Fruit fly (Drosophila melanogaster): ENCODE results near the gene CG10866.
A peak's percentile ranks its signal among the peaks of the same experiment; 100 is the strongest.

The CG10866 gene

DNA sequence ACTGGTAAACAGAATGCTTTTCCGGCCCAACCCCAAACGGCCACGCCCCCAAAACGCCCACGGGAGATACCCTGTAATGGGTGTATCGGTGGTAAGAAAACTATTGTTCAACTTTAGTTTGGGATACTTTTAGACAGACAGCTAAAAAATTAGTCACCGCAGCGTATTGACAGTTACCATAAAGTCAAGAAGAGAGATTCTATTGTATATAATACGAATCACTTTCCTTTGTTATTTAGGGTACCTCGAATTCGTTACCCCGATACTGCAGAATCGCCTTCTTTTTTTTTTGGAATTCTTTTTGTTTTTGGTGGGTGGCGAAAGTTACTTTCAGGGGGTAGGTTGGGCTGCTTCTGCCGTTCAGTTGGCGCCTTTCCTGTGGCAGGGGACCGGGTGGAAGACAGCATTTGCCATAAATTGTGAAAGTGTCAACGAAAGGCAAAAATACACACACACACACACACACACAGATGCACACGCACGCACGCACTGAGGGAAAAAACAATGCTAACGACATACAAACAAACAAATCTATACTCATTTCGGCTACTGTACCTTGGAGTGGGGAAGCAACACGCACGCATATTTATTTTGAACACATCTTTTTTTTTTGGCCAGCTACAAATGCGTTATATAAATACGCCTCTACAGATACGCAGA is 32.7 kb upstream of the CG10866 start:
- TF ChIP-seq CG17806 (tag; optimal IDR thresholded peaks at IDR 0.05): no peak
- TF ChIP-seq CG14655 (GFP tag; optimal IDR thresholded peaks at IDR 0.05): no peak
- TF ChIP-seq CG12605 (GFP tag; IDR thresholded peaks at IDR 0.05): no peak
- TF ChIP-seq CG13204 (GFP tag; optimal IDR thresholded peaks at IDR 0.05): no peak
- TF ChIP-seq CG8301 (tag; optimal IDR thresholded peaks at IDR 0.05): no peak
- no peak for TF ChIP-seq CG15710 (tag; optimal IDR thresholded peaks at IDR 0.05)
- TF ChIP-seq gl (tag; optimal IDR thresholded peaks at IDR 0.05): no peak
- TF ChIP-seq CG8159 (tag; optimal IDR thresholded peaks at IDR 0.05): no peak
- no peak for TF ChIP-seq D1 (tag; optimal IDR thresholded peaks at IDR 0.05)
- no peak for TF ChIP-seq CG4496 (GFP tag; IDR thresholded peaks at IDR 0.05)
- TF ChIP-seq Pif1B (GFP tag; optimal IDR thresholded peaks at IDR 0.05): no peak
- TF ChIP-seq CG32121 (GFP tag; IDR thresholded peaks at IDR 0.05): no peak
- TF ChIP-seq Ets98B (GFP tag; IDR thresholded peaks at IDR 0.05): no peak
- no peak for TF ChIP-seq EcR (GFP tag; optimal IDR thresholded peaks at IDR 0.05)

DNA sequence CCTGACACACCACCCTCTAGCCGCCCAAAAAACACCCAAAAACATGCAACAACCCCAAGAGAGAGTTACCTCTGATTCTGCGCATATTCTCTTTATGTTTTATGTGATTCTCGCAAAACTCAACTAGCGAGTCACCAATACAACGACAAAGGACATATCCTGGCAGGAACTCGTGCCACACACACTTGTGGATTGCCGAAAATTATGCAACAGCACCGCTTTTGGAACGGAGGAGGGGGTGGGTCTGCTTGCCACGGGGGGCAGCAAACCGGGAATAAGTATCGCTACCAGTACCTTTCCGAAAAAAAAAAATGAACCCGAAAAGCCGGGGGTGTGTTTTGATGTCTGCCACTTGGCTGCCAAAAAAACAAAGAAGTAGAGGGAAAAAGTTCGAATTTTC is 27.3 kb upstream of the CG10866 start:
- TF ChIP-seq CG15710 (tag; optimal IDR thresholded peaks at IDR 0.05): no peak
- TF ChIP-seq EcR (GFP tag; optimal IDR thresholded peaks at IDR 0.05): no peak
- TF ChIP-seq Ets98B (GFP tag; IDR thresholded peaks at IDR 0.05): no peak
- TF ChIP-seq CG8301 (tag; optimal IDR thresholded peaks at IDR 0.05): no peak
- peak; percentile 92 for TF ChIP-seq CG12605 (GFP tag; IDR thresholded peaks at IDR 0.05)
- TF ChIP-seq CG34367 (tag; optimal IDR thresholded peaks at IDR 0.05): no peak

DNA sequence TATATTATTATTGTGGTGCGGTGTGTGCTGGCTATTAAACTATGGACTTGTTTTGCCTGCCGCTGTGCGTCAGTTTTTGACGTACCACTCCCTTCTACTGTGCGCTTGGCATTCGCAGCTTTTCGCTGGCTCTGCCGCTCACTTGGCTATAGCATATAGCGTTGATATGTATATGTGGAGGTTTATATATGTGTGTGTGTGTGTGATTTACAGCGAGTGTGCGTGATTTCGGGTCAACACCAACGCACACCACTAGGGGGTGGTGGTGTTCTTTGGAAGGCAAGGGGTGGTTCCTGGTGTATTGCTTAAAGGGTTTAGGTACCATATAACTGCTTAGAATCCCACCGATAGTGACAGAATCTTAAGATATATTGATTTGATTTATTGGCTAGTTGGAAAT is 26.9 kb upstream of the CG10866 start, which contains the start of gene CG12605:
TSS of gene CG12605 (minus strand) at position 101 of the 400 bp plus-strand sequence.
- no peak for TF ChIP-seq CG17806 (tag; optimal IDR thresholded peaks at IDR 0.05)
- TF ChIP-seq CG8159 (tag; optimal IDR thresholded peaks at IDR 0.05): no peak
- no peak for TF ChIP-seq CG14655 (GFP tag; optimal IDR thresholded peaks at IDR 0.05)
- no peak for TF ChIP-seq rn (GFP tag; IDR thresholded peaks at IDR 0.05)
- no peak for TF ChIP-seq D1 (tag; optimal IDR thresholded peaks at IDR 0.05)
- TF ChIP-seq CG4496 (GFP tag; IDR thresholded peaks at IDR 0.05): no peak
- no peak for TF ChIP-seq Ets98B (GFP tag; IDR thresholded peaks at IDR 0.05)
- TF ChIP-seq CG10348 (GFP tag; IDR thresholded peaks at IDR 0.05): no peak
- TF ChIP-seq CG34367 (tag; optimal IDR thresholded peaks at IDR 0.05): no peak
- no peak for TF ChIP-seq CG32121 (GFP tag; IDR thresholded peaks at IDR 0.05)

DNA sequence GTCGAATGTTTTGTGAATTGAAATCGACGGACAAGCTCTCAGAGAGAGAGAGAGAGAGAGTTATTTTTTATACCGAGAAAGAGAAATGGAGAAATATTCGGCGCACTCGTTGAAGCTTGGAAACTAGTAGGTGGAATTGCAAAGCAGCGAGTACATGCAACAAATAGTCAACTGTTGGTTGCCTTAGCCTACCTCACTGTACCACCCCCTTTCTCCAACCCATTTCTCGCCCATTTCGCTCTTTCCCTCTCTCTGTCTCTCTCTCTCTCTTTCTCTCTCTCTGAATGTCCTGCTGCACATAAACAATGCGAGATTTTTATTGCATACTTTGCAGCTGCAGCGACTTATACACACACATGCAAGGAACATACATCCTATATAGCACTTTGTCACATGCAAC is 26.2 kb upstream of the CG10866 start:
- no peak for TF ChIP-seq D1 (tag; optimal IDR thresholded peaks at IDR 0.05)
- no peak for TF ChIP-seq fd96Ca (GFP tag; IDR thresholded peaks at IDR 0.05)
- no peak for TF ChIP-seq gl (tag; optimal IDR thresholded peaks at IDR 0.05)
- no peak for TF ChIP-seq CG8159 (tag; optimal IDR thresholded peaks at IDR 0.05)
- peak; percentile 73; the same call in 1 of the 2 replicates for TF ChIP-seq CG12605 (GFP tag; IDR thresholded peaks at IDR 0.05)

DNA sequence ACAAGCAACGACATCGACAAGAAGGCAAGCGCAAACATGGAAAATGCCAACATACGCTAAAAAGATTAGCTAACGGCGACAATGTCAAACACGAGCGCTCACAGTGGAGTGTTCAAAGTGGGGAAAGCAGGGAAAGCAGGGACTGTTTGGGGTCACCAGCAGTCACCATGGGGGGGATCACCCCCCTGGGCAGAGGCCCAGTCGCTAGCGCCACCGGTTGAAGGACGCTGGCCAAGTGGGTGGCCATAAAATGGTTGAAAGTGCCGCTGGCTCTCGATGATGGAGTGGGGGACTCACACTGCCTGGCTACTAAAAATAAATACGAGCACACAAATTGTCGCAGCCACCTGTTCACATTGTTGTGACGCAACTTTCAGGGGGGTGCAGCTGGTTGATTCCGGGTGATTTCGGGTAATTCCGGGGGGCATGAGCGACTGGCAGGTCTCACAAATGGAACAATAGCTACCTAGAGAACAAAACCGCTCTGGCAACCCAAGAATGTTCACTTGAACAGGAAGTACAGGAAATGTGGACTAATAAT is 23.2 kb upstream of the CG10866 start:
- TF ChIP-seq Ets98B (GFP tag; IDR thresholded peaks at IDR 0.05) (no peak), CG8159 (tag; optimal IDR thresholded peaks at IDR 0.05) (no peak), Pif1B (GFP tag; optimal IDR thresholded peaks at IDR 0.05) (no peak), CG10348 (GFP tag; IDR thresholded peaks at IDR 0.05) (no peak), gl (tag; optimal IDR thresholded peaks at IDR 0.05) (no peak), CG9948 (tag; optimal IDR thresholded peaks at IDR 0.05) (no peak), CG8301 (tag; optimal IDR thresholded peaks at IDR 0.05) (no peak), Snoo (tag; optimal IDR thresholded peaks at IDR 0.05) (no peak), CG32121 (GFP tag; IDR thresholded peaks at IDR 0.05) (no peak), D1 (tag; optimal IDR thresholded peaks at IDR 0.05) (no peak), CG34367 (tag; optimal IDR thresholded peaks at IDR 0.05) (no peak), fd96Ca (GFP tag; IDR thresholded peaks at IDR 0.05) (no peak), Pif1A (GFP tag; optimal IDR thresholded peaks at IDR 0.05) (no peak), CG4496 (GFP tag; IDR thresholded peaks at IDR 0.05) (no peak), CG13204 (GFP tag; optimal IDR thresholded peaks at IDR 0.05) (no peak)

DNA sequence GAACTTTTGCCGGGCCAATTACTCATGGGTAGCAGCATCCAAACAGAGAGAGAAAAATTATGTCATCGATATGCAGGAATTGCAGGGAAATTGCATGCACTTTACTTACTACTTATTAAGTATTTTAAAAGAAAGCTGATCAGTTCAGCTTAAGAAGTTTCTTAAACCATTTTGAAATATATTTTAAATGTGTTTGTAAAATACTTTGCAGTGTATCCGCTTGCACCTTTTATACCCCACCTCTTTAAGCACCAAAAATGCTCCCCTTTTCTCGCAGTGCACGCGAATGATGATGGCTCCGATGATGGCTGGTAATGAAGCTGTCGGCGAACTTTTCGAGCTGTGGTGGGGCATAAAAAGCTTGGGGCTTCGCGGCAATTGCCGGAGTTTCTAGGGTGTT is 14.7 kb upstream of the CG10866 start, which contains the start of gene CG14984:
TSS of gene CG14984 (minus strand) at position 83 of the 400 bp plus-strand sequence.
- 0 out of 2 replicates have a peak, but pooled peaks have one; percentile 29 for TF ChIP-seq CG10348 (GFP tag; IDR thresholded peaks at IDR 0.05)
- peak; percentile 19 for TF ChIP-seq D1 (tag; optimal IDR thresholded peaks at IDR 0.05)
- peak; percentile 71 for TF ChIP-seq Pif1B (GFP tag; optimal IDR thresholded peaks at IDR 0.05)
- TF ChIP-seq CG14655 (GFP tag; optimal IDR thresholded peaks at IDR 0.05): peak; percentile 89
- peak; percentile 88 for TF ChIP-seq CG12605 (GFP tag; IDR thresholded peaks at IDR 0.05)
- peak; percentile 90 for TF ChIP-seq CG8159 (tag; optimal IDR thresholded peaks at IDR 0.05)
- peak; percentile 69 for TF ChIP-seq rn (GFP tag; IDR thresholded peaks at IDR 0.05)
- TF ChIP-seq EcR (GFP tag; optimal IDR thresholded peaks at IDR 0.05): no peak
- TF ChIP-seq CG4496 (GFP tag; IDR thresholded peaks at IDR 0.05): peak; percentile 79
- TF ChIP-seq Pif1A (GFP tag; optimal IDR thresholded peaks at IDR 0.05): peak; percentile 75
- TF ChIP-seq CG34367 (tag; optimal IDR thresholded peaks at IDR 0.05): peak; percentile 63
- TF ChIP-seq CG13204 (GFP tag; optimal IDR thresholded peaks at IDR 0.05): peak; percentile 36
- TF ChIP-seq CG32121 (GFP tag; IDR thresholded peaks at IDR 0.05): no peak
- peak; percentile 85 for TF ChIP-seq CG15710 (tag; optimal IDR thresholded peaks at IDR 0.05)
- peak; percentile 85 for TF ChIP-seq CG8301 (tag; optimal IDR thresholded peaks at IDR 0.05)
- TF ChIP-seq Ets98B (GFP tag; IDR thresholded peaks at IDR 0.05): peak; percentile 74
- TF ChIP-seq CG17806 (tag; optimal IDR thresholded peaks at IDR 0.05): peak; percentile 89
- TF ChIP-seq Snoo (tag; optimal IDR thresholded peaks at IDR 0.05): peak; percentile 61
- TF ChIP-seq CG9948 (tag; optimal IDR thresholded peaks at IDR 0.05): peak; percentile 89
- TF ChIP-seq fd96Ca (GFP tag; IDR thresholded peaks at IDR 0.05): peak; percentile 84
- TF ChIP-seq gl (tag; optimal IDR thresholded peaks at IDR 0.05): peak; percentile 78
